Fruit fly (Drosophila melanogaster) whole organism, embryonic: Measurements from ENCODE around the gene Cpsf100.

Experiments used
- Asciz ChIP-seq: fragments of 200-800 bp; sonication (Bioruptor generic); optimal IDR thresholded peaks from 2 replicates; lab custom pipeline; 2017; ENCODE audit warnings: missing biosample characterization, mild to moderate bottlenecking, missing genetic modification characterization, missing genetic modification reagents
- CG10147 ChIP-seq: fragments of 200-800 bp; sonication (Bioruptor generic); optimal IDR thresholded peaks from 2 replicates; lab custom pipeline; 2019; ENCODE audit warnings: missing biosample characterization, mild to moderate bottlenecking, missing genetic modification characterization, moderate library complexity
- CG10321 ChIP-seq: fragments of 200-800 bp; sonication (Bioruptor generic); IDR thresholded peaks from 2 replicates; pipeline ENCODE4 v1.3.6; 2022; ENCODE audit warnings: missing biosample characterization, missing genetic modification characterization
- CG10431 ChIP-seq: fragments of 200-800 bp; sonication (Bioruptor generic); optimal IDR thresholded peaks from 3 replicates; lab custom pipeline; 2018; ENCODE audit warnings: missing biosample characterization, mild to moderate bottlenecking, missing genetic modification characterization
- CG11723 ChIP-seq: fragments of 200-800 bp; sonication (Bioruptor generic); optimal IDR thresholded peaks from 2 replicates; lab custom pipeline; 2017; ENCODE audit warnings: missing biosample characterization, mild to moderate bottlenecking, missing genetic modification characterization
- CG12071 ChIP-seq: fragments of 200-800 bp; sonication (Bioruptor generic); optimal IDR thresholded peaks from 3 replicates; lab custom pipeline; 2018; ENCODE audit warnings: missing biosample characterization, mild to moderate bottlenecking, missing genetic modification characterization
- CG14050 ChIP-seq: fragments of 200-800 bp; sonication (Bioruptor generic); IDR thresholded peaks from 3 replicates; pipeline ENCODE4 v1.3.6; 2022; ENCODE audit warnings: missing biosample characterization, missing genetic modification characterization
- CG14710 ChIP-seq: fragments of 200-800 bp; sonication (Bioruptor generic); optimal IDR thresholded peaks from 3 replicates; lab custom pipeline; 2019; ENCODE audit warnings: missing biosample characterization, mild to moderate bottlenecking, missing genetic modification characterization, moderate library complexity
- CG14860 ChIP-seq: fragments of 200-800 bp; sonication (Bioruptor generic); IDR thresholded peaks from 3 replicates; pipeline ENCODE4 v1.3.6; 2022; ENCODE audit warnings: missing biosample characterization, missing genetic modification characterization; ENCODE audit not compliant: partially characterized antibody
- CG15696 ChIP-seq: fragments of 200-800 bp; sonication (Bioruptor generic); optimal IDR thresholded peaks from 2 replicates; lab custom pipeline; 2019; ENCODE audit warnings: missing biosample characterization, mild to moderate bottlenecking, missing genetic modification characterization, moderate library complexity
- CG1603 ChIP-seq: fragments of 200-800 bp; sonication (Bioruptor generic); optimal IDR thresholded peaks from 2 replicates; lab custom pipeline; 2019; ENCODE audit warnings: missing biosample characterization, mild to moderate bottlenecking, missing genetic modification characterization, moderate library complexity
- CG16815 ChIP-seq: fragments of 200-800 bp; sonication (Bioruptor generic); optimal IDR thresholded peaks from 3 replicates; lab custom pipeline; 2017; ENCODE audit warnings: missing biosample characterization, mild to moderate bottlenecking, missing genetic modification characterization
- CG17385 ChIP-seq: fragments of 200-800 bp; sonication (Bioruptor generic); optimal IDR thresholded peaks from 3 replicates; lab custom pipeline; 2018; ENCODE audit warnings: missing biosample characterization, mild to moderate bottlenecking, missing genetic modification characterization
- CG18011 ChIP-seq: fragments of 200-800 bp; sonication (Bioruptor generic); optimal IDR thresholded peaks from 2 replicates; lab custom pipeline; 2017; ENCODE audit warnings: missing biosample characterization, missing genetic modification characterization, mild to moderate bottlenecking, moderate library complexity, missing genotype
- CG31441 ChIP-seq: fragments of 200-800 bp; sonication (Bioruptor generic); IDR thresholded peaks from 2 replicates; pipeline ENCODE4 v1.3.6; 2022; ENCODE audit warnings: missing biosample characterization, missing genetic modification characterization
- CG3407 ChIP-seq: fragments of 200-800 bp; sonication (Bioruptor generic); optimal IDR thresholded peaks from 2 replicates; lab custom pipeline; 2018; ENCODE audit warnings: missing biosample characterization, mild to moderate bottlenecking, missing genetic modification characterization
- CG34376 ChIP-seq: fragments of 200-800 bp; sonication (Bioruptor generic); optimal IDR thresholded peaks from 2 replicates; lab custom pipeline; 2018; ENCODE audit warnings: missing biosample characterization, mild to moderate bottlenecking, missing genetic modification characterization
- CG43689 ChIP-seq: fragments of 200-800 bp; sonication (Bioruptor generic); IDR thresholded peaks from 2 replicates; pipeline ENCODE4 v1.3.6; 2022; ENCODE audit warnings: missing biosample characterization, missing genetic modification characterization
- CG6689 ChIP-seq: fragments of 200-800 bp; sonication (Bioruptor generic); IDR thresholded peaks from 2 replicates; pipeline ENCODE4 v1.3.6; 2022; ENCODE audit warnings: missing biosample characterization, missing genetic modification characterization
- CG7839 ChIP-seq: fragments of 200-800 bp; sonication (Bioruptor generic); optimal IDR thresholded peaks from 3 replicates; lab custom pipeline; 2018; ENCODE audit warnings: missing biosample characterization, mild to moderate bottlenecking, missing genetic modification characterization, moderate library complexity
- CG9215 ChIP-seq: fragments of 200-800 bp; sonication (Bioruptor generic); IDR thresholded peaks from 2 replicates; pipeline ENCODE4 v1.3.6; 2022; ENCODE audit warnings: missing biosample characterization, missing genetic modification characterization
- Dll ChIP-seq: fragments of 200-800 bp; sonication (Bioruptor generic); IDR thresholded peaks from 4 replicates; pipeline ENCODE4 v1.3.6; 2022; ENCODE audit warnings: missing biosample characterization, missing genetic modification characterization; ENCODE audit not compliant: partially characterized antibody
- Dref ChIP-seq: fragments of 200-800 bp; sonication (Bioruptor generic); IDR thresholded peaks from 2 replicates; pipeline ENCODE4 v1.3.6; 2022; ENCODE audit warnings: missing biosample characterization, missing genetic modification characterization
- E2f2 ChIP-seq: fragments of 200-800 bp; sonication (Bioruptor generic); IDR thresholded peaks from 2 replicates; pipeline ENCODE4 v1.3.6; 2022; ENCODE audit warnings: missing biosample characterization, missing genetic modification characterization
- Eip74EF ChIP-seq, 2 experiments: fragments of 200-800 bp in 1 of 2; fragments of >200 bp in 1 of 2; sonication (Bioruptor generic) in 1 of 2; optimal IDR thresholded peaks; 2 replicates each; lab custom pipeline; 2017 to 2019; ENCODE audit warnings: missing biosample characterization in 2 of 2, missing genetic modification characterization in 2 of 2, mild to moderate bottlenecking in 1 of 2, moderate library complexity in 1 of 2
- Hr51 ChIP-seq, 2 experiments: fragments of 200-800 bp; sonication (Bioruptor generic); optimal IDR thresholded peaks; 2 replicates in 1 of 2; 3 replicates in 1 of 2; lab custom pipeline; 2016 to 2018; ENCODE audit warnings: missing biosample characterization in 2 of 2, missing genetic modification characterization in 2 of 2, mild to moderate bottlenecking in 1 of 2, moderate library complexity in 1 of 2
- MTF-1 ChIP-seq: fragments of 200-800 bp; sonication (Bioruptor generic); optimal IDR thresholded peaks from 2 replicates; lab custom pipeline; 2018; ENCODE audit warnings: missing biosample characterization, mild to moderate bottlenecking, missing genetic modification characterization, borderline replicate concordance
- Med ChIP-seq: fragments of 200-800 bp; sonication (Bioruptor generic); peaks from one replicate; lab custom pipeline; 2016; ENCODE audit warnings: missing biosample characterization, missing genetic modification characterization, mild to moderate bottlenecking, inconsistent platforms, moderate library complexity
- NC2α ChIP-seq: fragments of 200-800 bp; sonication (Bioruptor generic); optimal IDR thresholded peaks from 2 replicates; lab custom pipeline; 2016; ENCODE audit warnings: missing biosample characterization, missing genetic modification characterization
- Pdp1 ChIP-seq, 2 experiments: fragments of 200-800 bp; sonication (Bioruptor generic); optimal IDR thresholded peaks; 3 replicates each; lab custom pipeline; 2016; ENCODE audit warnings: missing biosample characterization in 2 of 2, missing genetic modification characterization in 2 of 2, mild to moderate bottlenecking in 1 of 2, moderate library complexity in 1 of 2
- Spps ChIP-seq: fragments of 200-800 bp; sonication (Bioruptor generic); optimal IDR thresholded peaks from 2 replicates; lab custom pipeline; 2018; ENCODE audit warnings: missing biosample characterization, mild to moderate bottlenecking, missing genetic modification characterization
- TFAM ChIP-seq: fragments of 200-800 bp; sonication (Bioruptor generic); optimal IDR thresholded peaks from 2 replicates; lab custom pipeline; 2017; ENCODE audit warnings: missing biosample characterization, missing genetic modification characterization, inconsistent platforms
- YL-1 ChIP-seq: fragments of 200-800 bp; sonication (Bioruptor generic); optimal IDR thresholded peaks from 3 replicates; lab custom pipeline; 2017; ENCODE audit warnings: missing biosample characterization, mild to moderate bottlenecking, missing genetic modification characterization
- al ChIP-seq: fragments of 200-800 bp; sonication (Bioruptor generic); IDR thresholded peaks from 2 replicates; pipeline ENCODE4 v1.3.6; 2022; ENCODE audit warnings: missing biosample characterization, missing genetic modification characterization
- bab2 ChIP-seq: fragments of 200-800 bp; sonication (Bioruptor generic); optimal IDR thresholded peaks from 2 replicates; lab custom pipeline; 2016; ENCODE audit warnings: missing biosample characterization, missing genetic modification characterization
- da ChIP-seq: fragments of 200-800 bp; sonication (Bioruptor generic); optimal IDR thresholded peaks from 2 replicates; lab custom pipeline; 2016; ENCODE audit warnings: missing biosample characterization, missing genetic modification characterization
- hbn ChIP-seq: fragments of 200-800 bp; sonication (Bioruptor generic); IDR thresholded peaks from 2 replicates; pipeline ENCODE4 v1.3.6; 2022; ENCODE audit warnings: missing biosample characterization, missing genetic modification characterization; ENCODE audit not compliant: partially characterized antibody
- inv ChIP-seq: fragments of 200-800 bp; sonication (Bioruptor generic); IDR thresholded peaks from 2 replicates; pipeline ENCODE4 v1.3.6; 2022; ENCODE audit warnings: missing biosample characterization, missing genetic modification characterization; ENCODE audit not compliant: partially characterized antibody
- jumu ChIP-seq: fragments of 200-800 bp; sonication (Bioruptor generic); optimal IDR thresholded peaks from 3 replicates; lab custom pipeline; 2016; ENCODE audit warnings: missing biosample characterization, missing genetic modification characterization
- lab ChIP-seq: fragments of 200-800 bp; sonication (Bioruptor generic); optimal IDR thresholded peaks from 3 replicates; lab custom pipeline; 2017; ENCODE audit warnings: missing biosample characterization, missing genetic modification characterization, mild to moderate bottlenecking, moderate library complexity, missing genetic modification reagents
- lilli ChIP-seq: fragments of 200-800 bp; sonication (Bioruptor generic); optimal IDR thresholded peaks from 3 replicates; lab custom pipeline; 2016; ENCODE audit warnings: missing biosample characterization, missing genetic modification characterization
- mirr ChIP-seq: fragments of 200-800 bp; sonication (Bioruptor generic); optimal IDR thresholded peaks from 3 replicates; lab custom pipeline; 2018; ENCODE audit warnings: missing biosample characterization, mild to moderate bottlenecking, missing genetic modification characterization
- scrt ChIP-seq: fragments of 200-800 bp; sonication (Bioruptor generic); optimal IDR thresholded peaks from 2 replicates; lab custom pipeline; 2018; ENCODE audit warnings: missing biosample characterization, mild to moderate bottlenecking, missing genetic modification characterization, moderate library complexity
- sens ChIP-seq: fragments of 200-800 bp; sonication (Bioruptor generic); peaks from one replicate; lab custom pipeline; 2016; ENCODE audit warnings: missing biosample characterization, missing genetic modification characterization
- seq ChIP-seq: fragments of 200-800 bp; sonication (Bioruptor generic); IDR thresholded peaks from 2 replicates; pipeline ENCODE4 v1.3.6; 2022; ENCODE audit warnings: missing biosample characterization, missing genetic modification characterization
- tap ChIP-seq: fragments of 200-800 bp; optimal IDR thresholded peaks from 3 replicates; lab custom pipeline; 2019; ENCODE audit warnings: missing biosample characterization, mild to moderate bottlenecking, missing genetic modification characterization, moderate library complexity
- vfl ChIP-seq: fragments of 200-800 bp; sonication (Bioruptor generic); optimal IDR thresholded peaks from 2 replicates; lab custom pipeline; 2016; ENCODE audit warnings: missing biosample characterization, missing genetic modification characterization
- zfh2 ChIP-seq: fragments of 200-800 bp; sonication (Bioruptor generic); optimal IDR thresholded peaks from 2 replicates; lab custom pipeline; 2016; ENCODE audit warnings: missing biosample characterization, missing genetic modification characterization

Gene Cpsf100

dm6 chr3R:29038960-29039581, 4.7 kb downstream of the Cpsf100 start, which contains the start of the genes Slu7 and Pkc98E (continued):
- TF ChIP-seq E2f2 (GFP tag; lab: Robert Waterston, UW), result 0 out of 2 replicates have a peak, but pooled peaks have one; percentile 25
- no peak for TF ChIP-seq Eip74EF (GFP tag; optimal IDR thresholded peaks at IDR 0.05; lab: Kevin White, UChicago)
- TF ChIP-seq CG11723 (GFP tag; lab: Kevin White, UChicago), result no peak
- peak; percentile 88 for TF ChIP-seq Dref
- peak; percentile 65 for TF ChIP-seq CG9215
- TF ChIP-seq da (GFP tag; lab: Kevin White, UChicago), result peak; percentile 70
- TF ChIP-seq CG14860 (GFP tag; lab: Robert Waterston, UW), result peak; percentile 83
- no peak for TF ChIP-seq TFAM (GFP tag; lab: Kevin White, UChicago)
- peak; percentile 84 for TF ChIP-seq zfh2 (GFP tag; lab: Kevin White, UChicago)
- TF ChIP-seq bab2 (GFP tag; lab: Kevin White, UChicago), result peak; percentile 60
- TF ChIP-seq Asciz (GFP tag; lab: Kevin White, UChicago), result no peak
- TF ChIP-seq MTF-1 (GFP tag; lab: Kevin White, UChicago), result peak; percentile 43
- peak; percentile 45 for TF ChIP-seq tap
- peak; percentile 77 for TF ChIP-seq lab
- TF ChIP-seq Pdp1 (GFP tag; optimal IDR thresholded peaks at IDR 0.05; lab: Kevin White, UChicago), result peak; percentile 57 to 60
- peak; percentile 82 for TF ChIP-seq hbn (GFP tag; lab: Robert Waterston, UW)
- 0 out of 2 replicates have a peak, but pooled peaks have one; percentile 25 for TF ChIP-seq CG10321 (GFP tag; lab: Robert Waterston, UW)
- TF ChIP-seq CG15696 (tag; lab: Kevin White, UChicago), result no peak
- TF ChIP-seq vfl (GFP tag; lab: Kevin White, UChicago), result peak; percentile 56
- peak; percentile 96 for TF ChIP-seq Med (GFP tag; lab: Kevin White, UChicago)
- TF ChIP-seq CG14050, result peak; percentile 25; the same call in 1 of the 3 replicates
- no peak for TF ChIP-seq CG43689
- peak; percentile 46 for TF ChIP-seq CG10147
- peak; percentile 19 for TF ChIP-seq scrt
- TF ChIP-seq Dll, result peak; percentile 80
- TF ChIP-seq CG14710 (tag; lab: Kevin White, UChicago), result peak; percentile 57
- TF ChIP-seq CG6689 (GFP tag; lab: Robert Waterston, UW), result 0 out of 2 replicates have a peak, but pooled peaks have one; percentile 7
- peak; percentile 70 for TF ChIP-seq lilli (GFP tag; lab: Kevin White, UChicago)
- TF ChIP-seq CG3407 (GFP tag; lab: Kevin White, UChicago), result no peak
- no peak for TF ChIP-seq seq (GFP tag; lab: Robert Waterston, UW)
- TF ChIP-seq CG17385 (GFP tag; lab: Kevin White, UChicago), result peak; percentile 58
- peak; percentile 10; the same call in 1 of the 2 replicates for TF ChIP-seq CG31441
- peak; percentile 31 for TF ChIP-seq CG18011 (GFP tag; lab: Kevin White, UChicago)
- peak; percentile 30 for TF ChIP-seq mirr (GFP tag; lab: Kevin White, UChicago)
- peak; percentile 31 for TF ChIP-seq CG7839
- TF ChIP-seq inv (GFP tag; lab: Robert Waterston, UW), result peak; percentile 86
- TF ChIP-seq CG12071 (GFP tag; lab: Kevin White, UChicago), result no peak
- TF ChIP-seq YL-1 (GFP tag; lab: Kevin White, UChicago), result peak; percentile 49
- TF ChIP-seq Hr51 (GFP tag; optimal IDR thresholded peaks at IDR 0.05; lab: Kevin White, UChicago), result peak in 1 of 2 experiments; percentile 66
- TF ChIP-seq al (GFP tag; lab: Robert Waterston, UW), result peak; percentile 48; the same call in 1 of the 2 replicates
- peak; percentile 79 for TF ChIP-seq sens (GFP tag; lab: Kevin White, UChicago)
- peak; percentile 46 for TF ChIP-seq jumu (GFP tag; lab: Kevin White, UChicago)
- peak; percentile 73 for TF ChIP-seq CG1603 (tag; lab: Kevin White, UChicago)
- peak; percentile 68 for TF ChIP-seq CG34376 (GFP tag; lab: Kevin White, UChicago)
- TF ChIP-seq CG16815 (GFP tag; lab: Kevin White, UChicago), result peak; percentile 30
- TF ChIP-seq Spps (tag; lab: Kevin White, UChicago), result no peak
- no peak for TF ChIP-seq NC2α (GFP tag; lab: Kevin White, UChicago)
- no peak for TF ChIP-seq CG10431 (GFP tag; lab: Kevin White, UChicago)
